Fruit fly (Drosophila melanogaster) whole organism, prepupa: Measurements from ENCODE around the gene Ran.

ENCODE experiments used
- Blimp-1 ChIP-seq: fragments of 200-800 bp; sonication (Bioruptor generic); optimal IDR thresholded peaks from 3 replicates; lab custom pipeline; 2017; ENCODE audit warnings: missing biosample characterization, missing genetic modification characterization, mild to moderate bottlenecking, moderate library complexity, missing genetic modification reagents
- CG10669 ChIP-seq: fragments of 200-800 bp; sonication (Bioruptor generic); optimal IDR thresholded peaks from 3 replicates; lab custom pipeline; 2018; ENCODE audit warnings: missing biosample characterization, mild to moderate bottlenecking, missing genetic modification characterization, moderate library complexity
- CG11294 ChIP-seq: fragments of 200-800 bp; sonication (Bioruptor generic); IDR thresholded peaks from 2 replicates; pipeline ENCODE4 v1.3.6; 2022; ENCODE audit warnings: missing biosample characterization, missing genetic modification characterization
- CG11762 ChIP-seq: fragments of 200-800 bp; sonication (Bioruptor generic); optimal IDR thresholded peaks from 3 replicates; lab custom pipeline; 2016; ENCODE audit warnings: missing biosample characterization, missing genetic modification characterization; ENCODE audit not compliant: insufficient read depth
- CG11902 ChIP-seq: fragments of 200-800 bp; sonication (Bioruptor generic); optimal IDR thresholded peaks from 3 replicates; lab custom pipeline; 2016; ENCODE audit warnings: missing biosample characterization, missing genetic modification characterization
- CG15336 ChIP-seq: fragments of 200-800 bp; sonication (Bioruptor generic); IDR thresholded peaks from 2 replicates; pipeline ENCODE4 v1.3.6; 2022; ENCODE audit warnings: missing biosample characterization, missing genetic modification characterization
- CG1621 ChIP-seq: fragments of 200-800 bp; sonication (Bioruptor generic); optimal IDR thresholded peaks from 3 replicates; lab custom pipeline; 2018; ENCODE audit warnings: missing biosample characterization, mild to moderate bottlenecking, missing genetic modification characterization
- CG16779 ChIP-seq: fragments of 200-800 bp; sonication (Bioruptor generic); optimal IDR thresholded peaks from 3 replicates; lab custom pipeline; 2017; ENCODE audit warnings: missing biosample characterization, mild to moderate bottlenecking, missing genetic modification characterization
- CG3032 ChIP-seq: fragments of 200-800 bp; optimal IDR thresholded peaks from 2 replicates; lab custom pipeline; 2019; ENCODE audit warnings: missing biosample characterization, mild to moderate bottlenecking, missing genetic modification characterization, moderate library complexity
- CG31627 ChIP-seq: fragments of 200-800 bp; sonication (Bioruptor generic); optimal IDR thresholded peaks from 3 replicates; lab custom pipeline; 2016; ENCODE audit warnings: missing biosample characterization, missing genetic modification characterization
- CG32006 ChIP-seq: fragments of 200-800 bp; sonication (Bioruptor generic); optimal IDR thresholded peaks from 3 replicates; lab custom pipeline; 2017; ENCODE audit warnings: missing biosample characterization, mild to moderate bottlenecking, missing genetic modification characterization
- CG3919 ChIP-seq: fragments of 200-800 bp; sonication (Bioruptor generic); optimal IDR thresholded peaks from 3 replicates; lab custom pipeline; 2016; ENCODE audit warnings: missing biosample characterization, missing genetic modification characterization
- CG6163 ChIP-seq: fragments of 200-800 bp; sonication (Bioruptor generic); IDR thresholded peaks from 3 replicates; pipeline ENCODE4 v1.3.6; 2022; ENCODE audit warnings: missing biosample characterization, missing genetic modification characterization
- CG6276 ChIP-seq: fragments of 200-800 bp; sonication (Bioruptor generic); optimal IDR thresholded peaks from 2 replicates; lab custom pipeline; 2017; ENCODE audit warnings: missing biosample characterization, mild to moderate bottlenecking, missing genetic modification characterization
- CG6792 ChIP-seq: fragments of 200-800 bp; sonication (Bioruptor generic); optimal IDR thresholded peaks from 3 replicates; lab custom pipeline; 2016; ENCODE audit warnings: missing biosample characterization, missing genetic modification characterization
- CG6808 ChIP-seq: fragments of 200-800 bp; sonication (Bioruptor generic); optimal IDR thresholded peaks from 3 replicates; lab custom pipeline; 2017; ENCODE audit warnings: missing biosample characterization, missing genetic modification characterization, mild to moderate bottlenecking, moderate library complexity, missing genetic modification reagents
- CG6854 ChIP-seq: fragments of 200-800 bp; sonication (Bioruptor generic); optimal IDR thresholded peaks from 2 replicates; lab custom pipeline; 2017; ENCODE audit warnings: missing biosample characterization, mild to moderate bottlenecking, missing genetic modification characterization
- CG8319 ChIP-seq: fragments of 200-800 bp; sonication (Bioruptor generic); optimal IDR thresholded peaks from 3 replicates; lab custom pipeline; 2016; ENCODE audit warnings: missing biosample characterization, missing genetic modification characterization
- Eip78C ChIP-seq: fragments of 200-800 bp; sonication (Bioruptor generic); peaks from one replicate; lab custom pipeline; 2016; ENCODE audit warnings: missing biosample characterization, missing genetic modification characterization
- Ets96B ChIP-seq: fragments of 200-800 bp; optimal IDR thresholded peaks from 2 replicates; lab custom pipeline; 2019; ENCODE audit warnings: missing biosample characterization, mild to moderate bottlenecking, missing genetic modification characterization, moderate library complexity
- Gug ChIP-seq: fragments of 200-800 bp; sonication (Bioruptor generic); IDR thresholded peaks from 2 replicates; pipeline ENCODE4 v1.3.6; 2022; ENCODE audit warnings: missing biosample characterization, missing genetic modification characterization
- Hr39 ChIP-seq: fragments of 200-800 bp; sonication (Bioruptor generic); optimal IDR thresholded peaks from 2 replicates; lab custom pipeline; 2016; ENCODE audit warnings: missing biosample characterization, missing genetic modification characterization
- Met ChIP-seq: fragments of 200-800 bp; sonication (Bioruptor generic); optimal IDR thresholded peaks from 3 replicates; lab custom pipeline; 2016; ENCODE audit warnings: missing biosample characterization, missing genetic modification characterization
- OdsH ChIP-seq: fragments of 200-800 bp; sonication (Bioruptor generic); optimal IDR thresholded peaks from 3 replicates; lab custom pipeline; 2016; ENCODE audit warnings: missing biosample characterization, missing genetic modification characterization
- Smox ChIP-seq: fragments of 200-800 bp; sonication (Bioruptor generic); optimal IDR thresholded peaks from 3 replicates; lab custom pipeline; 2016; ENCODE audit warnings: missing biosample characterization, missing genetic modification characterization
- Sox102F ChIP-seq: fragments of 200-800 bp; sonication (Bioruptor generic); optimal IDR thresholded peaks from 2 replicates; lab custom pipeline; 2016; ENCODE audit warnings: missing biosample characterization, mild to moderate bottlenecking, missing genetic modification characterization
- Sox14 ChIP-seq: fragments of 200-800 bp; sonication (Bioruptor generic); optimal IDR thresholded peaks from 3 replicates; lab custom pipeline; 2016; ENCODE audit warnings: missing biosample characterization, missing genetic modification characterization
- Sox15 ChIP-seq: fragments of 200-800 bp; sonication (Bioruptor generic); optimal IDR thresholded peaks from 3 replicates; lab custom pipeline; 2016; ENCODE audit warnings: missing biosample characterization, missing genetic modification characterization
- achi ChIP-seq: fragments of 200-800 bp; sonication (Bioruptor generic); optimal IDR thresholded peaks from 3 replicates; lab custom pipeline; 2016; ENCODE audit warnings: missing biosample characterization, missing genetic modification characterization
- acj6 ChIP-seq: fragments of 200-800 bp; sonication (Bioruptor generic); optimal IDR thresholded peaks from 3 replicates; lab custom pipeline; 2016; ENCODE audit warnings: missing biosample characterization, missing genetic modification characterization
- cyc ChIP-seq: fragments of 200-800 bp; sonication (Bioruptor generic); optimal IDR thresholded peaks from 3 replicates; lab custom pipeline; 2016; ENCODE audit warnings: missing biosample characterization, missing genetic modification characterization
- dac ChIP-seq: fragments of 200-800 bp; sonication (Bioruptor generic); optimal IDR thresholded peaks from 2 replicates; lab custom pipeline; 2017; ENCODE audit warnings: missing biosample characterization, mild to moderate bottlenecking, missing genetic modification characterization
- fd59A ChIP-seq: fragments of 200-800 bp; sonication (Bioruptor generic); optimal IDR thresholded peaks from 2 replicates; lab custom pipeline; 2017; ENCODE audit warnings: missing biosample characterization, mild to moderate bottlenecking, missing genetic modification characterization, missing genetic modification reagents
- fd85E ChIP-seq: fragments of 200-800 bp; sonication (Bioruptor generic); optimal IDR thresholded peaks from 3 replicates; lab custom pipeline; 2016; ENCODE audit warnings: missing biosample characterization, missing genetic modification characterization
- net ChIP-seq: fragments of 200-800 bp; sonication (Bioruptor generic); optimal IDR thresholded peaks from 3 replicates; lab custom pipeline; 2016; ENCODE audit warnings: missing biosample characterization, missing genetic modification characterization
- pdm3 ChIP-seq: fragments of 200-800 bp; sonication (Bioruptor generic); optimal IDR thresholded peaks from 3 replicates; lab custom pipeline; 2016; ENCODE audit warnings: missing biosample characterization, missing genetic modification characterization
- salr ChIP-seq, 2 experiments: fragments of 200-800 bp; sonication (Bioruptor generic); optimal IDR thresholded peaks; 3 replicates each; lab custom pipeline; 2016 to 2018; ENCODE audit warnings: missing biosample characterization in 2 of 2, missing genetic modification characterization in 2 of 2, mild to moderate bottlenecking in 1 of 2
- spab ChIP-seq: fragments of 200-800 bp; sonication (Bioruptor generic); optimal IDR thresholded peaks from 2 replicates; lab custom pipeline; 2017; ENCODE audit warnings: missing biosample characterization, mild to moderate bottlenecking, missing genetic modification characterization, missing genetic modification reagents
- ss ChIP-seq, 2 experiments: fragments of 200-800 bp; sonication (Bioruptor generic); optimal IDR thresholded peaks; 2 replicates in 1 of 2; 3 replicates in 1 of 2; lab custom pipeline; 2017 to 2018; ENCODE audit warnings: mild to moderate bottlenecking in 2 of 2, missing biosample characterization in 2 of 2, missing genetic modification characterization in 2 of 2, moderate library complexity in 1 of 2
- svp ChIP-seq: fragments of 200-800 bp; sonication (Bioruptor generic); peaks from one replicate; lab custom pipeline; 2016; ENCODE audit warnings: missing biosample characterization, missing genetic modification characterization
- vri ChIP-seq: fragments of 200-800 bp; sonication (Bioruptor generic); optimal IDR thresholded peaks from 3 replicates; lab custom pipeline; 2016; ENCODE audit warnings: missing biosample characterization, mild to moderate bottlenecking, missing genetic modification characterization

Gene Ran

DNA sequence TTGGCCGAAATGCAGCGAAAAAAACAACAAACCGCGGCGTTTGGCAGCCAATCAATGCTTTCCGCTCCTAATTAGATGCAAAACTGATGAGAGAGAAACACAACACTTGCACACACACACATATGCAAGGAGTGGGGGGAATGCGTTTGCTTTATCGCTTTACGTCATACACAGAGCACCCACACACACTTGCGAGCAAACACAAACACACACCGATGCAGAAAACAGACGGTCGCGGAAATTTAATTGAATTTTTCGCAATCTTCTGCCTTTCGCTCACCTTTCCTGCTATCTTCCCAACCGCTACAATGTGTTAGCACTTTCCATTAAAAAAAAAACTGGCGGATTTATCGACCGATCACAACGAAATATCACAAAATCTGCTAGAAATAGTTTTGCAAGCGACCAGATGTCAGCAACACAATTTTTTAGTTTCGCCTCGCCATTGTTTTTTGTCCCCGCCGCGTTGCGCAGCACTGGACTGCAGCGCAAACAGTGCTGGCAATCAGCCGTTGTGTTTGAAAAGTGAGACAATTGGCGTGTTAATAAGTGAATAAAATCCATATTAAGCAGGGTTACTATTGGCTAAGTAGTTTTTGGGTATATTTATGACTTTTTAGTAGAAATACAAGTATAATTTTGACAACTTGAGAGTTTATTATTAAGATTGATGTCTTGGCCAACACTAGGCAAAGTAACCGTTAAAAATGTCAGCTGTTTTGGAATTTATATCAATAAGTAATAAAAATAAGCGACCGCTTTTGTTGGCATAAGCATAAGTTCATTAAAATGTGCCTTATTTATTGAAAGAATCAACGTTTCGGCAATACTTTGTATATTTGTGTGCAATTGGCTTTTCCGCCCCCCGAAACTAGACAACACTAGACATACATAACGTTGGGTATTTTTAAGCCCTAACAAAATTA lies 11.7 kb downstream of the Ran start, which contains the start of gene Klp10A (continued):
- no peak for TF ChIP-seq fd85E (GFP tag; lab: Kevin White, UChicago)
- peak; percentile 1 for TF ChIP-seq CG11762 (GFP tag; lab: Kevin White, UChicago)
- no peak for TF ChIP-seq Smox (GFP tag; lab: Kevin White, UChicago)
- no peak for TF ChIP-seq CG11294 (GFP tag; lab: Robert Waterston, UW)
- TF ChIP-seq Eip78C, result peak; percentile 77
- peak; percentile 39 for TF ChIP-seq CG31627 (GFP tag; lab: Kevin White, UChicago)
- TF ChIP-seq CG11902 (GFP tag; lab: Kevin White, UChicago), result no peak
- no peak for TF ChIP-seq CG32006 (GFP tag; lab: Kevin White, UChicago)
- peak; percentile 51 for TF ChIP-seq Sox14
- TF ChIP-seq cyc (GFP tag; lab: Kevin White, UChicago), result peak; percentile 39
- no peak for TF ChIP-seq Blimp-1
- peak; percentile 87 for TF ChIP-seq vri (GFP tag; lab: Kevin White, UChicago)
- TF ChIP-seq Sox15 (GFP tag; lab: Kevin White, UChicago), result no peak
- peak; percentile 1 for TF ChIP-seq Hr39
- no peak for TF ChIP-seq CG1621 (tag; lab: Kevin White, UChicago)
- TF ChIP-seq CG15336 (GFP tag; lab: Robert Waterston, UW), result no peak
- no peak for TF ChIP-seq fd59A (GFP tag; lab: Kevin White, UChicago)

DNA sequence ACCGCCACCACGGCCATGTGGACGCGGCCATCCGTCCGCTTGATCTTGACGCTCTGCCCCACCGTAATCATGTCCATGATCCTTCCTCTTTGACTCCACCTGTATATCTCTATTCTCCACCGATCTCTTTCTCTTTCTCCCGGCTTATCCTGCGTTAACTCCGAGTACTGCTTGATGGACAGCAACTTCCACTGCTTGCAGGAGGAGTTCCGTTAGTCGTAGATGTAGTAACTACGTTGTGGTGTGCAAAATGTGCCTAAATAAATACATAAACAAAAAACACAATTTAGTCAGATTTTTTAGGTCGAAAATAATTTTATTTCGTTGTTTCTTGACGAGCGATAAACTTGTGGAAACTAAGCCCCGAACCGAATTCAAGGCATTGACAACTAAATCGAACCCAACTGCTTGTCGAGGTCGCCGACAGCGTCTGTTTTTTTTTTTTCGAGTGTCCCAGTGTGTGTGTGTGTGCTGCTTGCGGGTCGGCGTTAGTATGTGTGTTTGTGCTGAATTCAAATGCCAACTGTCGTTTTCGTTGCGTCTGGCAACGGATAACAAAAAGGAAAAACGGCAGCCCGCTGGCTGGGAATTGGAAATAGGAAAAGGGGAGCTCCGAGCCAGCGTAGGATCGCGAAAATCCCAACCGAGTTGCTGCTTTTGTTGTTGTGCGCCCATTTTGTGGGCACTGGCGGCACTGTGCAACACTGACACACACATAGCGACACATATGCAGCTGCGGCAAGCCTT lies 12.5 kb downstream of the Ran start:
- no peak for TF ChIP-seq CG6854 (GFP tag; lab: Kevin White, UChicago)
- TF ChIP-seq CG16779 (tag; lab: Kevin White, UChicago), result no peak
- 0 out of 2 replicates have a peak, but pooled peaks have one; percentile 7 for TF ChIP-seq CG15336 (GFP tag; lab: Robert Waterston, UW)
- TF ChIP-seq Sox14, result no peak
- TF ChIP-seq Sox102F, result no peak
- TF ChIP-seq fd59A (GFP tag; lab: Kevin White, UChicago), result no peak
- no peak for TF ChIP-seq CG3919 (GFP tag; lab: Kevin White, UChicago)
- no peak for TF ChIP-seq CG6276
- TF ChIP-seq Ets96B, result no peak
- TF ChIP-seq CG8319 (GFP tag; lab: Kevin White, UChicago), result no peak
- TF ChIP-seq CG10669 (GFP tag; lab: Kevin White, UChicago), result no peak
- TF ChIP-seq salr (GFP tag; optimal IDR thresholded peaks at IDR 0.05; lab: Kevin White, UChicago), result no peak
- TF ChIP-seq Gug (GFP tag; lab: Robert Waterston, UW), result no peak
- TF ChIP-seq CG6792 (GFP tag; lab: Kevin White, UChicago), result no peak
- no peak for TF ChIP-seq vri (GFP tag; lab: Kevin White, UChicago)
- no peak for TF ChIP-seq OdsH (GFP tag; lab: Kevin White, UChicago)
- peak; percentile 5 for TF ChIP-seq Eip78C
- peak; percentile 41 for TF ChIP-seq svp (GFP tag; lab: Kevin White, UChicago)

DNA sequence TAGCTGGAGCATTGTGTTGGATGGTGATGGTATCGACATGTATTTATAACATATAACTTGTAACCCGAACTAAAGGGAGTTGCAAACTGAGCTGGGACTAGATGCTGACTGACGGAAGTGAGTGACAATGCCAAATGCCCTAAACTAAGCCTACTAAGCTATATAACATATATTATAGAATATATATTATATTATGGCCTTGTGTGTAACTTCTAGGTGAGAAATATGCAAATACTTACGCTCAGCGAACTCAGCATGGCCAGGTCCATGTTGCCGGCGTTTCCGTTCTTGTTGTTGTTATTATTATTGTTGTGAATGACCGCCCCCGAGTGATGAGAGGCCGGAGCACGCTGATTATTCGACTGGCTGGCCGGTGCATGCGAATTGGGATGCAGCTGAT lies 16.2 kb downstream of the Ran start, which contains the start of gene CG44385:
CG44385 (minus strand) TSS at position 101 of the 400 bp plus-strand sequence.
- TF ChIP-seq Met (no peak), CG6808 (no peak), CG3919 (GFP tag; lab: Kevin White, UChicago) (no peak), svp (GFP tag; lab: Kevin White, UChicago) (no peak), CG6163 (no peak), achi (GFP tag; lab: Kevin White, UChicago) (no peak), ss (GFP tag; optimal IDR thresholded peaks at IDR 0.05; lab: Kevin White, UChicago) (no peak), Eip78C (no peak), pdm3 (GFP tag; lab: Kevin White, UChicago) (no peak), Sox15 (GFP tag; lab: Kevin White, UChicago) (no peak), Gug (GFP tag; lab: Robert Waterston, UW) (no peak), dac (no peak), acj6 (no peak), net (GFP tag; lab: Kevin White, UChicago) (no peak), spab (no peak), fd85E (GFP tag; lab: Kevin White, UChicago) (no peak), CG3032 (tag; lab: Kevin White, UChicago) (no peak)
